Worm (Caenorhabditis elegans): ENCODE data around the gene srbc-41.

Gene srbc-41

DNA sequence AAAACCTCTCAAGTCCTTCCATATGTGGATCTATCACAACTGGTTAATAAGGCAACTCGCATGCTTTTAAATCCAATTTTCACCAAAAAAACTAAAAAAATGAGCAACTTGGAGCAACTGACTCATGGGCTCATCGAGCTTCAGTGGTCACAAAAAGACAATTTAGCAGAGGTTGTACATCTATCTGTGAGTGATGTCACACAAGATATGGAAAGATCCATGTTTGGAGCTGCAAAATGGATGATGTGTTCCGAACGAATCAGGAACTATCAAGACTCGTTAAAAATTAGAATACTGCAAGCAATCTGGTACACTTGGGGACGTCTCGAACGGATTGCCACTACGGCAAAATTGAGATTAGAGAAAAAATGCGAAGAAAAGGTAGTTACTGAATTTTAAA, 3.1 kb downstream of the srbc-41 start:
- no peak for TF ChIP-seq nhr-76 (tag; optimal IDR thresholded peaks at IDR 0.05)
- TF ChIP-seq C34B4.2 (tag; optimal IDR thresholded peaks at IDR 0.05): no peak
- no peak for TF ChIP-seq sptf-1 (tag; optimal IDR thresholded peaks at IDR 0.05)

DNA sequence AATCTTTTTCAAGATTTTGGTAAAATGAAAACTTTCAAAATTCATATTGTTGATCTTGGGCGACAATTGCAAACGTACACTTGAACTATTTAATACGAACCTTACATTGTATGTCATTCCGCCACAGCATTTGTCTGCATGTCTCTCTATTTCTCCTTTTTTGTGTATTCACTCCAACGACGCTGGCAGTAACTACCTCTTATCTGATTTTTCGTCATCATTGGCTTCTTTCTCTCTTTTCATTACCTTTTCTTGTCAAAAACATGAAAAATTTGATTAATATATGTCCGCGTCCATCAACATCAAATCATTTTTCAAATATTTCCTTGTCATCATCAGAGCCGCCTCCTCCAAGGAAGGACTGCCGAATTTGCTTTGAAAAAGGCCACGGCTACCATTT, 4.5 kb downstream of the srbc-41 start, which contains the start of gene nhr-177:
nhr-177 (plus strand) TSS at position 167 of the 400 bp plus-strand sequence.
- peak; percentile 10 for TF ChIP-seq nhr-90 (tag; optimal IDR thresholded peaks at IDR 0.05; ENCODE audit: poor library complexity)
- TF ChIP-seq elt-2 (tag; optimal IDR thresholded peaks at IDR 0.05): peak; percentile 45
- TF ChIP-seq nhr-85 (tag): peak; percentile 66
- peak in 1 of 2 experiments; percentile 1 for TF ChIP-seq lin-35 (GFP tag; optimal IDR thresholded peaks at IDR 0.05)
- TF ChIP-seq snu-23 (GFP tag; optimal IDR thresholded peaks at IDR 0.05): peak; percentile 19
- TF ChIP-seq blmp-1 (tag; optimal IDR thresholded peaks at IDR 0.05): peak; percentile 28
- TF ChIP-seq Y116A8C.19 (tag; optimal IDR thresholded peaks at IDR 0.05; ENCODE audit: borderline replicate concordance): no peak
- TF ChIP-seq hlh-17 (GFP tag; optimal IDR thresholded peaks at IDR 0.05; ENCODE audit: borderline replicate concordance): no peak

DNA sequence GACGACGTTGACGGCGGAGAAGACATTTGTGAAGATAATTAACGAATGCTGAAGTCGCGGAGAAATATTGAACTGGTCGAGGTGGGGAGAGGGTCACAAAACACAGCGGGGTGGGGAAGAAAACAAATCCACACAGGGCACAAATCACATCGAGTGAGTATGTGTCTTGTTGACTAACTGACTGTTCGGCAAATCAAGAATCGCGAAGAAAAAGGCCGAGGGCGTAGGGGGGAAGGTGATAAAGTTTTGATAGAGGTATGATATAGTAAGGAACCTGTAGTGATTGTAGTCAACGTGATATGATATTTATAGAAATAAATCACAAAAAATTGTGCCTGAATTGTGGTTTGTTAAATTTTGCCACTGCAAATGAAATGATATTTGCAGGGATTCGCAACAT, 6.8 kb downstream of the srbc-41 start, which contains the start of gene nhr-178:
nhr-178 (minus strand) TSS at position 164 of the 400 bp plus-strand sequence.
- TF ChIP-seq pag-3 (tag; optimal IDR thresholded peaks at IDR 0.05; ENCODE audit: borderline replicate concordance, insufficient read depth): no peak
- TF ChIP-seq elt-2 (tag; optimal IDR thresholded peaks at IDR 0.05): peak; percentile 76
- no peak for TF ChIP-seq sptf-1 (tag; optimal IDR thresholded peaks at IDR 0.05)
- TF ChIP-seq snu-23 (GFP tag; optimal IDR thresholded peaks at IDR 0.05): peak; percentile 33
- TF ChIP-seq skn-1 (tag; optimal IDR thresholded peaks at IDR 0.05): no peak
- TF ChIP-seq lin-35 (GFP tag; optimal IDR thresholded peaks at IDR 0.05): peak in 1 of 2 experiments; percentile 46
- TF ChIP-seq mdl-1 (tag; optimal IDR thresholded peaks at IDR 0.05): peak in 1 of 2 experiments; percentile 61
- peak; percentile 68 for TF ChIP-seq nhr-20 (tag; optimal IDR thresholded peaks at IDR 0.05)
- peak; percentile 68 for TF ChIP-seq nhr-85 (tag)
- TF ChIP-seq unc-130 (tag; optimal IDR thresholded peaks at IDR 0.05): no peak
- no peak for TF ChIP-seq efl-1 (optimal IDR thresholded peaks at IDR 0.05)
- TF ChIP-seq efl-1 (GFP tag; optimal IDR thresholded peaks at IDR 0.05 in 1 of 2): peak in 1 of 2 experiments; percentile 82
- TF ChIP-seq blmp-1 (tag; optimal IDR thresholded peaks at IDR 0.05): peak; percentile 18
- TF ChIP-seq nhr-77 (tag; optimal IDR thresholded peaks at IDR 0.05): peak; percentile 74
- no peak for TF ChIP-seq unc-62 (GFP tag; optimal IDR thresholded peaks at IDR 0.05)
- TF ChIP-seq elt-3 (tag; optimal IDR thresholded peaks at IDR 0.05): peak in 3 of 6 experiments; percentile 10 to 65 (median 46)
- peak; percentile 62 for TF ChIP-seq nhr-71 (tag; optimal IDR thresholded peaks at IDR 0.05)
- TF ChIP-seq nhr-90 (tag; optimal IDR thresholded peaks at IDR 0.05; ENCODE audit: poor library complexity): peak; percentile 52
- TF ChIP-seq xbp-1 (tag; optimal IDR thresholded peaks at IDR 0.05): no peak

DNA sequence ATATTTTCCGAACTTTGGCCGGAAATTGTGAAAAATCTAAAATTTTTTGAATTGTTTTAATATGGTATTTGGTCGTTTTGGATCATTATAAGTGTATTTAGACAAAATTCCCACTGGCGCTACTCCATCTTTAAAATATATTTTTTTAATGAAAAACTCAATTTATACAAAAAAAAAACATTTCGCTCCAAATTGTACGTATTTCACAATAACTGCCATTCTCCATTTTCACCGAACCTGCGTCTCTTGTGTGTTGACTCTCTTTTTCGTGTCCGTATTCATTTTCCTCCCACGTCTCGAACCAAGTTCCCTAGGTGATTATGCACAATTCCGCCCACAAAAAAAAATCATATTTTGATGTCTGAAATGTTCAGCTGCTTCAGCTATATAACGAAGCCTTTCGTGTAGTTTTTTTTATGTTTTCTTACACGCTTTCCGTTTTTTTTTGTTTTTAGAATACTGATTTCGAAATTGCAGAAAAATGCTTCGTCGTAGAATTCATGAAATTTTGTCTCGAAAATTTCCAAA, 14.0 kb downstream of the srbc-41 start, which contains the start of gene F16B4.2:
F16B4.2 (plus strand) TSS at position 478 of the 528 bp plus-strand sequence.
- TF ChIP-seq zag-1 (tag; optimal IDR thresholded peaks at IDR 0.05) (no peak), efl-1 (optimal IDR thresholded peaks at IDR 0.05) (no peak), efl-1 (GFP tag; optimal IDR thresholded peaks at IDR 0.05 in 1 of 2) (peak in 1 of 2 experiments; percentile 72)

DNA sequence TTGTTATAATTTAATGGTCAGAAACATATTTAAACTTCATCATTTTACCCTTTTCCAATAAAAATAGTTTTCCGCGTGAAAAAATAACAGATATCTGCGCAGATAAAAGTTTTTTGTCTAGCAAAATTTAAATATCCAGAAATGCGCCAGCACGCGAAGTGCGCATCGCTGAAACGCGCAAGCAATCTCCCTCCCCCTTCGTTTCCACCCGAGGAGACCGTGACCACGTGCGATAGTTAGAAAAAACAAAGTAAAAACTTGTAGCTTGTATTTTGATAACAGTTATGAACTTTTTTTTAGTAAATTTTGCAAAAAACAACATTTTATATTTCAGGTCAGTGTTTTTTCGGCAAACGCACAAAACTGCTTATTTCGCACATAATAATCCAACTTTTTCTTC, 15.5 kb downstream of the srbc-41 start:
- peak; percentile 14 for TF ChIP-seq snu-23 (GFP tag; optimal IDR thresholded peaks at IDR 0.05)
- peak; percentile 6 for TF ChIP-seq nhr-20 (tag; optimal IDR thresholded peaks at IDR 0.05)
- TF ChIP-seq efl-1 (optimal IDR thresholded peaks at IDR 0.05): peak in 1 of 2 experiments; percentile 15
- TF ChIP-seq efl-1 (GFP tag; optimal IDR thresholded peaks at IDR 0.05 in 1 of 2): peak in 1 of 2 experiments; percentile 87
- peak in 1 of 2 experiments; percentile 28 for TF ChIP-seq lin-35 (GFP tag; optimal IDR thresholded peaks at IDR 0.05)
- TF ChIP-seq dpl-1 (GFP tag; optimal IDR thresholded peaks at IDR 0.05): peak in 1 of 3 experiments; percentile 20
- peak; percentile 29 for TF ChIP-seq nhr-71 (tag; optimal IDR thresholded peaks at IDR 0.05)

DNA sequence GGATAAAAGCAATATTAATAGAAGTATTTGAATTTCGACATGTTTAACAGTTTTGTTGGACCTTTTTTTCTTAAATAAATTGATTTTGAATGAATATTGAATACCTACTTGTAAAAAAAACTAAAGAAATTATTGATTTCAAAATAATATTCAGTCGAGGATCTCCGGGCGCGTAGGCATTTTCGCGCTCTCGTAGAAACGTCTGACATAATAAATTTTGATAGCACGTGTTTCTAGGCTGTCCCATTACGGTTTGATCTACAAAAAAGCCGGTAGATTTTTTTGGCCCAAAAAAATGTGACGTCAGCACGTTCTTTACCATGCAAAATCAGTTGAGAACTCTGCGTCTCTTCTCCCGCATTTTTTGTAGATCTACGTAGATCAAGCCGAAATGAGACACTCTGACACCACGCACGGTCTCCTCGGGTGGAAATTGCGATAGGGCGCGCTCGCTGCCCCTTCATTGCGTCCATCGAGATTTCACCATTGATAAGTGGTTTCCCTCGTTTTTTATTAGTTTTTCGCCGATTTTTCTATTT, 20.0 kb downstream of the srbc-41 start:
- TF ChIP-seq irx-1 (tag; optimal IDR thresholded peaks at IDR 0.05) (no peak), grh-1 (GFP tag; IDR thresholded peaks at IDR 0.05) (no peak), lir-3 (tag; optimal IDR thresholded peaks at IDR 0.05; ENCODE audit: poor library complexity) (no peak), mdl-1 (tag; optimal IDR thresholded peaks at IDR 0.05) (no peak)
